Fruit fly (Drosophila melanogaster): ENCODE data around the gene CG31213.
A peak's percentile ranks its signal among the peaks of the same experiment; 100 is the strongest.

The CG31213 gene

DNA sequence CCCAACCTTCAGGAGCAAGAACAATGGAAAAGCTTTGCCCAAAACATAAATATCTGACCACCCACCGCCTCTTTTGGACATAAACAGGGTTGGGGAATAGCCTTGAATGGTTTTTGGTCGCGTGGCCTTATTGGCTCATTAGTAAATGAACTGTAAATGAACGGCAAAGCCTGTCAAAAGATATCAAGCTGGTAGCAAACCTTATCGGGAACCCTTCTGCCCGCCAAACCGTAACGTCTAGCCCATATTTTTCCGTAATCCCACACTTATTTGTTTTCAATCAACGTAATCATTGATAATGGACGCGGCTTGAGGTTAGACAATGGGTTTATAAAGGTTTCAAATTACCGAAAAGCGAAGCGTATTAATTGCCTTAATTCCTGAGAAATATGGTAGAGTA is 12.7 kb downstream of the CG31213 start:
- TF ChIP-seq ttk (optimal IDR thresholded peaks at IDR 0.05) = no peak
- TF ChIP-seq Myc (optimal IDR thresholded peaks at IDR 0.05) = no peak
- no peak for TF ChIP-seq Sin3A (optimal IDR thresholded peaks at IDR 0.05)
- no peak for TF ChIP-seq insv (optimal IDR thresholded peaks at IDR 0.05)
- no peak for TF ChIP-seq h (optimal IDR thresholded peaks at IDR 0.05)
- TF ChIP-seq psq (optimal IDR thresholded peaks at IDR 0.05) = no peak

dm6 chr3R:19995408-19995807 is 22.7 kb downstream of the CG31213 start:
- TF ChIP-seq Myc (optimal IDR thresholded peaks at IDR 0.05) (no peak), insv (optimal IDR thresholded peaks at IDR 0.05) (no peak), psq (optimal IDR thresholded peaks at IDR 0.05) (no peak), Sin3A (optimal IDR thresholded peaks at IDR 0.05) (no peak), ttk (optimal IDR thresholded peaks at IDR 0.05) (no peak), h (optimal IDR thresholded peaks at IDR 0.05) (no peak)

dm6 chr3R:19996433-19996832 is 23.7 kb downstream of the CG31213 start:
- TF ChIP-seq insv (optimal IDR thresholded peaks at IDR 0.05) = no peak
- no peak for TF ChIP-seq ttk (optimal IDR thresholded peaks at IDR 0.05)
- TF ChIP-seq h (optimal IDR thresholded peaks at IDR 0.05) = no peak
- no peak for TF ChIP-seq Sin3A (optimal IDR thresholded peaks at IDR 0.05)
- no peak for TF ChIP-seq psq (optimal IDR thresholded peaks at IDR 0.05)
- TF ChIP-seq Myc (optimal IDR thresholded peaks at IDR 0.05) = no peak

DNA sequence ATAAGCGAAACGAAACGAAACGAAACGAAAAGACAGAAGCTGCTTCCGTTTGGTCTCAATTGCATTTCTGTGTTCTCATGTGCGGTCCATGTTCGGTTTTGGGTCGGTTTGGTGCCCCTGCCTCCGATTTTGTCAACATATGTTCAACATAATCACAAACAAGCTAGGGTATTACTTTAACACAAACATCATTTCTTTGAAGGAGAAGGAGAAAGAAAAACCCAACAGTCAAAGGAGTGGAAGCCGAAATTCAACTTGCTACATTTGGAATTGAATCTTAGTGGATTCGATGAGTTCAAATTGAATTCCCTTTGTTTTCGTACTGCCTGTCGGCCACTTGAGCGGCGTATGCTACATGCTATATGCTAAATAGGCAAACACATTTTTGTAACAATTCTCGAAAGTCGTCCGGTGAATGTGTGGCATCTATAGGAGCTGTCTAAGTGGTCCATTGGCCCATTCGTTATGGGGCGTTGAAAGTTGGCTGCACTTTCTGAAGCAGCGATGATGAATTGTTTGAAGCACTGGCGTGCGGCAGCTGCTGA is 24.9 kb downstream of the CG31213 start:
- TF ChIP-seq Myc (optimal IDR thresholded peaks at IDR 0.05) (no peak), h (optimal IDR thresholded peaks at IDR 0.05) (no peak), Sin3A (optimal IDR thresholded peaks at IDR 0.05) (no peak), ttk (optimal IDR thresholded peaks at IDR 0.05) (no peak), psq (optimal IDR thresholded peaks at IDR 0.05) (no peak), insv (optimal IDR thresholded peaks at IDR 0.05) (no peak)

dm6 chr3R:19998418-19998817 is 25.7 kb downstream of the CG31213 start:
- TF ChIP-seq ttk (optimal IDR thresholded peaks at IDR 0.05) = no peak
- TF ChIP-seq Sin3A (optimal IDR thresholded peaks at IDR 0.05) = no peak
- no peak for TF ChIP-seq insv (optimal IDR thresholded peaks at IDR 0.05)
- TF ChIP-seq psq (optimal IDR thresholded peaks at IDR 0.05) = no peak
- TF ChIP-seq Myc (optimal IDR thresholded peaks at IDR 0.05) = no peak
- no peak for TF ChIP-seq h (optimal IDR thresholded peaks at IDR 0.05)

DNA sequence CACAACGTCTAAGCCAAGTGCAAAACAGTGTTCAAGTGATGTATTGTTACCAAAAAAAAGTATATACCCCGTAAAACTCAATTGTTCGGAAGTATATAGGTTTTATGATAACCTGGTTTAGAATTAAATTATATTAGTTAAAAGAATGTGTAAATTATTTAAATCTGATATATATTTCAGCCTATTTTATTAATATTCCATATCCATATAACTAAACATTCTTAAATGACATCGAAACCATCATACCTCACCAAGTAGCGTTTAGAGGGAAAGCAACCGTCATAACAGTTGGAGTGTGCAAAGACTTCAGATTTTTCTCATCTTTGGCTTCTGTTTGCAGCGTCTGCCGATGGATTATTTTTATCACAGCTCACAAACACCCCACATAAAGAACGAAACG is 26.8 kb downstream of the CG31213 start:
- no peak for TF ChIP-seq h (optimal IDR thresholded peaks at IDR 0.05)
- no peak for TF ChIP-seq Myc (optimal IDR thresholded peaks at IDR 0.05)
- TF ChIP-seq insv (optimal IDR thresholded peaks at IDR 0.05) = no peak
- no peak for TF ChIP-seq Sin3A (optimal IDR thresholded peaks at IDR 0.05)
- TF ChIP-seq ttk (optimal IDR thresholded peaks at IDR 0.05) = no peak
- no peak for TF ChIP-seq psq (optimal IDR thresholded peaks at IDR 0.05)

DNA sequence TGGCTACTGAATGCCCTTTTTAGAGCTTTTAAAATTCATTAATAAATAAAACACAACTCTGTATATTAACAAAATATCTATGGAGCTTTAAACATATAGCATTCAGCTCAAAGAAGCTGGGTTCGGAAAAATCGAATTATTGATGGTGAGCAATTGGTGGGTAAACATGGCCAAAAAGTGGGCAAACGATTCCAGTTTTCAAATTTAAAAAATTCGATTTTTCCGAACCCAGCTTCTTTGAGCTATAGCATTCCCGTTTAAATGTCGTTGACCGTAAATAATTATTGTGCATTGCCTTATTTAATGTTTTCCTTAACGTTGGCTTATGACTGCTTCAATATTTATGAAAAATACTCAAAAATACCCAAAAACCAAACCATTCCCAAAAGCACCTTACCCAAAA is 28.9 kb downstream of the CG31213 start:
- TF ChIP-seq h (optimal IDR thresholded peaks at IDR 0.05) (no peak), psq (optimal IDR thresholded peaks at IDR 0.05) (no peak), Sin3A (optimal IDR thresholded peaks at IDR 0.05) (no peak), insv (optimal IDR thresholded peaks at IDR 0.05) (no peak), Myc (optimal IDR thresholded peaks at IDR 0.05) (no peak), ttk (optimal IDR thresholded peaks at IDR 0.05) (no peak)

dm6 chr3R:20004697-20005096 is 32.0 kb downstream of the CG31213 start:
- no peak for TF ChIP-seq insv (optimal IDR thresholded peaks at IDR 0.05)

- no peak for TF ChIP-seq psq (optimal IDR thresholded peaks at IDR 0.05)
- no peak for TF ChIP-seq Sin3A (optimal IDR thresholded peaks at IDR 0.05)
- no peak for TF ChIP-seq h (optimal IDR thresholded peaks at IDR 0.05)
Measured at dm6 chr3R:20006617-20007016, 33.9 kb downstream of the CG31213 start.

dm6 chr3R:20007399-20008285 is 34.9 kb downstream of the CG31213 start:
- TF ChIP-seq h (optimal IDR thresholded peaks at IDR 0.05) (no peak), Myc (optimal IDR thresholded peaks at IDR 0.05) (no peak), insv (optimal IDR thresholded peaks at IDR 0.05) (no peak), ttk (optimal IDR thresholded peaks at IDR 0.05) (no peak), psq (optimal IDR thresholded peaks at IDR 0.05) (no peak), Sin3A (optimal IDR thresholded peaks at IDR 0.05) (no peak)

DNA sequence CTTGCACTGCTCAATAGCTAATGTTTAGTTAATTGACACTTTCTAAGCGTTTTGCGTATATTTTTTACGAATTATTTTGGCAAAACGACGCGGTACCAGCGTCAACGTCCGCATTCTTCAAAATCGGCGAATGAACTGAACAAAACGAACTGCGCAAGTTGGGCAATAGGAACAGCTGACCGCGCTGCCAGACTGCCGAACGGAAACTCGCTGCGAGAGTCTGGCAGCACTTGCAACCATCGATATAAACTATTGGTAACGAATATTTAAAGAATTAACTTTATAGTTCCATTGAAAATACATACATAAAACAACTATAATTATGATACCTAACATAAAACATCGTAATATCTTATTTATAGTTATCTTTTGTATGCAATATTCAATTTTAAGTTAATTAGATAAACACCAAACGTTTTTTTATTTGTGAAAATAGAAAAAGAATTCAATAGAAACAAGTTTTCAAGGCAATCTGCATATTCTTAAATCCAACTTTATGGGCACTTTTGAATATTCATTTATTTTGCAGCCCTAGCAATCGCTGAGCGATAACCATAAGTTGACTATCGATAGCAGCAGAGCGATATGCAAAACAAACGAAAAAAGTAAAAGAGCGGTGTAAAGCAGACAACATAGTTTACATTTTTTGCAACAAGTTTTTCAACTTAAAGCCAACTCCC is 35.8 kb downstream of the CG31213 start, which contains the start of the genes Hs6st and MED25:
Gene Hs6st (minus strand): TSS at position 141 of the 680 bp plus-strand sequence.
Gene MED25 (plus strand): TSS at position 576 of the 680 bp plus-strand sequence.
- TF ChIP-seq psq (optimal IDR thresholded peaks at IDR 0.05) (peak; percentile 91), h (optimal IDR thresholded peaks at IDR 0.05) (no peak), Sin3A (optimal IDR thresholded peaks at IDR 0.05) (no peak), Myc (optimal IDR thresholded peaks at IDR 0.05) (no peak)

DNA sequence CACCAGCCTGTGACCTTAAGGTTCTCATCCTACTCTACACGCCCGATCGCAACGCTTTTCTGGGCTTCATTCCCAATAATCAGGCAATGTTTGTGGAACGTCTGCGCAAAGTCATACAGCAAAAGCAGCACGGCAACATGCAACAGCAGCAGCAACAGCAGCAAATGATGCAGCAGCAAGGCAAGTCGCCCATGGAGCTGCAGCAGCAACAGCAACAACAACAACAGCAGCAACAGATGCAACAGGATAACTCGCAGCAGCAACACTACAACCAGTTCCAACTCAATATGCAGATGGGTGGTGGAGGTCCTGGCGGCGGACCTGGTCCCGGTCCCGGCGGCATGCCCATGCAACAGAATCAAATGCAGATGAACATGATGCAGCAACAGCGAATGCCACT is 38.2 kb downstream of the CG31213 start:
- TF ChIP-seq psq (optimal IDR thresholded peaks at IDR 0.05) (no peak), Myc (optimal IDR thresholded peaks at IDR 0.05) (no peak), ttk (optimal IDR thresholded peaks at IDR 0.05) (no peak), insv (optimal IDR thresholded peaks at IDR 0.05) (no peak), h (optimal IDR thresholded peaks at IDR 0.05) (no peak), Sin3A (optimal IDR thresholded peaks at IDR 0.05) (no peak)
